Fruit fly (Drosophila melanogaster) whole organism, adult: ENCODE measurements around the gene CG12723.

Experiments
- CG11617 ChIP-seq: fragments of 200-800 bp; sonication (Bioruptor generic); optimal IDR thresholded peaks from 2 replicates; lab custom pipeline; 2017; ENCODE audit warnings: mild to moderate bottlenecking, missing biosample characterization, missing genetic modification reagents, missing genetic modification characterization
- CG12768 ChIP-seq: fragments of 200-800 bp; sonication (Bioruptor generic); optimal IDR thresholded peaks from 2 replicates; lab custom pipeline; 2017; ENCODE audit warnings: missing biosample characterization, missing genetic modification characterization, mild to moderate bottlenecking, moderate library complexity, missing genetic modification reagents
- CG1620 ChIP-seq: fragments of 200-800 bp; sonication (Bioruptor generic); optimal IDR thresholded peaks from 2 replicates; lab custom pipeline; 2016; ENCODE audit warnings: missing biosample characterization, missing genetic modification characterization
- CG33017 ChIP-seq: fragments of 200-800 bp; sonication (Bioruptor generic); optimal IDR thresholded peaks from 2 replicates; lab custom pipeline; 2018; ENCODE audit warnings: missing biosample characterization, mild to moderate bottlenecking, missing genetic modification characterization, moderate library complexity
- CG7045 ChIP-seq: fragments of 200-800 bp; sonication (Bioruptor generic); optimal IDR thresholded peaks from 2 replicates; lab custom pipeline; 2017; ENCODE audit warnings: missing biosample characterization, mild to moderate bottlenecking, missing genetic modification characterization
- CG7101 ChIP-seq: fragments of 200-800 bp; sonication (Bioruptor generic); optimal IDR thresholded peaks from 2 replicates; lab custom pipeline; 2018; ENCODE audit warnings: missing biosample characterization, mild to moderate bottlenecking, missing genetic modification characterization, moderate library complexity
- Clk ChIP-seq: fragments of 200-800 bp; sonication (Bioruptor generic); optimal IDR thresholded peaks from 2 replicates; lab custom pipeline; 2017; ENCODE audit warnings: missing biosample characterization, missing genetic modification characterization
- Hr96 ChIP-seq: fragments of 200-800 bp; sonication (Bioruptor generic); optimal IDR thresholded peaks from 2 replicates; lab custom pipeline; 2016; ENCODE audit warnings: missing biosample characterization, missing genetic modification characterization
- Mnt ChIP-seq: fragments of 200-800 bp; sonication (Bioruptor generic); optimal IDR thresholded peaks from 2 replicates; lab custom pipeline; 2016; ENCODE audit warnings: missing biosample characterization, mild to moderate bottlenecking, missing genetic modification characterization
- cic ChIP-seq: fragments of 200-800 bp; sonication (Bioruptor generic); optimal IDR thresholded peaks from 2 replicates; lab custom pipeline; 2017; ENCODE audit warnings: missing biosample characterization, mild to moderate bottlenecking, missing genetic modification characterization, moderate library complexity
- cnc ChIP-seq, 2 experiments: fragments of >200 bp; optimal IDR thresholded peaks; 2 replicates each; lab custom pipeline; 2017
- kay ChIP-seq: fragments of 200-800 bp; sonication (Bioruptor generic); peaks from one replicate; lab custom pipeline; 2016; ENCODE audit warnings: missing biosample characterization, missing genetic modification characterization, borderline replicate concordance
- ovo ChIP-seq: fragments of 200-800 bp; sonication (Bioruptor generic); optimal IDR thresholded peaks from 2 replicates; lab custom pipeline; 2016; ENCODE audit warnings: missing biosample characterization, missing genetic modification characterization
- tj ChIP-seq: fragments of 200-800 bp; sonication (Bioruptor generic); optimal IDR thresholded peaks from 3 replicates; lab custom pipeline; 2017; ENCODE audit warnings: missing biosample characterization, mild to moderate bottlenecking, missing genetic modification characterization, moderate library complexity

DNA sequence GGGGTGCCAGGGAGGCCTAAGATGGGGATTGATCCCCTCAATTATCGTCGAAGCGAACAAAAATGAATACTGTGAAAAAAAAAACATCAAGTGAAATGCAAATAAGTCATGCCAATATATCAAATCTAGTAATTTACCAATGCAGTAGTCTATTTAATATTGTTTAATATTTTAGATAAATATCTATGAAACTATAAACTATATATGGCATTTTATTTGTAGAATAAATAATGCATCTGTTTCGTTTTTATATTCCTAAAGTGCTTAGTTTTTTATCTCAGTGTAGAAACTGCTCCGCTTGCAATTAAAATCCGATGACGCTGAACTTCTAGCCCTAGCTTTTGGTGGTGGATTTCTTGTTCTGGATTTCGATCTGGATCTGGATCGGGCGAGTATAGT, 36.5 kb upstream of the CG12723 start:
- TF ChIP-seq ovo (GFP tag; lab: Kevin White, UChicago) (no peak), kay (GFP tag; lab: Kevin White, UChicago) (no peak), cnc (optimal IDR thresholded peaks at IDR 0.05; lab: Kevin White, UChicago) (no peak), Mnt (GFP tag; lab: Kevin White, UChicago) (no peak), CG12768 (GFP tag; lab: Kevin White, UChicago) (no peak), CG7101 (tag; lab: Kevin White, UChicago) (no peak), CG7045 (GFP tag; lab: Kevin White, UChicago) (no peak), Clk (GFP tag; lab: Kevin White, UChicago) (no peak), Hr96 (no peak), cic (no peak), CG33017 (tag; lab: Kevin White, UChicago) (no peak), CG11617 (no peak), tj (GFP tag; lab: Kevin White, UChicago) (peak; percentile 20), CG1620 (GFP tag; lab: Kevin White, UChicago) (no peak)
